Worm (Caenorhabditis elegans) whole organism, mixed stage, embryonic: ENCODE measurements around the gene flp-17.

Source experiments
- elt-3 ChIP-seq: fragments of 150-350 bp; optimal IDR thresholded peaks from 2 replicates; lab custom pipeline; 2014; ENCODE audit warnings: missing biosample characterization, missing genetic modification characterization
- mab-5 ChIP-seq: fragments of 150-350 bp; optimal IDR thresholded peaks from 2 replicates; lab custom pipeline; 2014; ENCODE audit warnings: missing biosample characterization, missing genetic modification characterization
- pha-4 ChIP-seq: fragments of 150-350 bp; optimal IDR thresholded peaks from 2 replicates; lab custom pipeline; 2018; ENCODE audit warnings: missing biosample characterization, missing genetic modification reagents, missing genetic modification characterization
- ztf-11 ChIP-seq: fragments of 150-350 bp; optimal IDR thresholded peaks from 2 replicates; lab custom pipeline; 2014; ENCODE audit warnings: missing biosample characterization, missing genetic modification characterization

ce11 chrIV:17150418-17150817, 41.3 kb downstream of the flp-17 start:
- TF ChIP-seq elt-3, result no peak
- TF ChIP-seq mab-5 (tag; lab: Kevin White, UChicago), result no peak
- TF ChIP-seq ztf-11 (tag; lab: Kevin White, UChicago), result no peak
- no peak for TF ChIP-seq pha-4 (tag; lab: Kevin White, UChicago)
